Fruit fly (Drosophila melanogaster): Measurements from ENCODE around the gene ovo.

The ovo gene

dm6 chrX:5038411-5038810 lies 9.7 kb upstream of the ovo start (continued):
- TF ChIP-seq jumu (GFP tag; optimal IDR thresholded peaks at IDR 0.05) (no peak), CG9437 (GFP tag; optimal IDR thresholded peaks at IDR 0.05) (no peak), gt (GFP tag; IDR thresholded peaks at IDR 0.05) (no peak), H2.0 (GFP tag; IDR thresholded peaks at IDR 0.05) (no peak), Neu2 (GFP tag; optimal IDR thresholded peaks at IDR 0.05; ENCODE audit: borderline replicate concordance) (no peak), croc (GFP tag; conservative IDR thresholded peaks at IDR 0.05) (no peak), CG8089 (GFP tag; optimal IDR thresholded peaks at IDR 0.05) (no peak), CG11696 (GFP tag; IDR thresholded peaks at IDR 0.05) (no peak), CG4328 (GFP tag; optimal IDR thresholded peaks at IDR 0.05) (no peak), Kr (GFP tag; optimal IDR thresholded peaks at IDR 0.05) (no peak), cad (GFP tag; optimal IDR thresholded peaks at IDR 0.05) (no peak), Usf (GFP tag; optimal IDR thresholded peaks at IDR 0.05) (no peak), vfl (GFP tag; optimal IDR thresholded peaks at IDR 0.05) (no peak), CG9932 (GFP tag; IDR thresholded peaks at IDR 0.05) (peak; percentile 48), CG32767 (GFP tag; IDR thresholded peaks at IDR 0.05) (no peak), wek (GFP tag; optimal IDR thresholded peaks at IDR 0.05) (no peak), CG32772 (GFP tag; IDR thresholded peaks at IDR 0.05) (0 out of 2 replicates have a peak, but pooled peaks have one; percentile 26)

- TF ChIP-seq ci (GFP tag; IDR thresholded peaks at IDR 0.05) (no peak), Max (GFP tag; optimal IDR thresholded peaks at IDR 0.05) (no peak), CG30403 (GFP tag; optimal IDR thresholded peaks at IDR 0.05) (no peak), CG7928 (GFP tag; optimal IDR thresholded peaks at IDR 0.05) (no peak), tin (GFP tag; optimal IDR thresholded peaks at IDR 0.05) (no peak), CG13624 (GFP tag; optimal IDR thresholded peaks at IDR 0.05) (no peak), Fer1 (GFP tag; optimal IDR thresholded peaks at IDR 0.05) (no peak), pros (GFP tag; optimal IDR thresholded peaks at IDR 0.05) (no peak), gsb (GFP tag; IDR thresholded peaks at IDR 0.05) (no peak), ara (GFP tag; IDR thresholded peaks at IDR 0.05) (no peak), Pdp1 (GFP tag; optimal IDR thresholded peaks at IDR 0.05) (peak in 1 of 2 experiments; percentile 20), oc (tag; optimal IDR thresholded peaks at IDR 0.05) (peak; percentile 70), mld (GFP tag; IDR thresholded peaks at IDR 0.05; ENCODE audit: partially characterized antibody) (no peak), klu (GFP tag; IDR thresholded peaks at IDR 0.05) (no peak), CG6854 (GFP tag; optimal IDR thresholded peaks at IDR 0.05) (no peak), CG11504 (tag; optimal IDR thresholded peaks at IDR 0.05) (no peak), knrl (GFP tag; IDR thresholded peaks at IDR 0.05; ENCODE audit: partially characterized antibody) (no peak), vvl (GFP tag; IDR thresholded peaks at IDR 0.05) (peak; percentile 63), p53 (GFP tag; optimal IDR thresholded peaks at IDR 0.05) (no peak), GATAe (GFP tag; conservative IDR thresholded peaks at IDR 0.05) (no peak), CG12219 (GFP tag; optimal IDR thresholded peaks at IDR 0.05) (no peak), Hey (tag; optimal IDR thresholded peaks at IDR 0.05) (no peak), crc (GFP tag; optimal IDR thresholded peaks at IDR 0.05) (no peak), onecut (GFP tag; IDR thresholded peaks at IDR 0.05) (peak; percentile 72), CG15601 (tag; optimal IDR thresholded peaks at IDR 0.05) (no peak), Doc3 (GFP tag; IDR thresholded peaks at IDR 0.05; ENCODE audit: partially characterized antibody) (no peak), sc (optimal IDR thresholded peaks at IDR 0.05) (no peak), sc (GFP tag; optimal IDR thresholded peaks at IDR 0.05) (no peak), abd-A (tag; optimal IDR thresholded peaks at IDR 0.05) (peak; percentile 20), CG12659 (GFP tag; optimal IDR thresholded peaks at IDR 0.05) (no peak), gem (tag; optimal IDR thresholded peaks at IDR 0.05) (no peak), tx (GFP tag; optimal IDR thresholded peaks at IDR 0.05) (no peak), CG9932 (GFP tag; IDR thresholded peaks at IDR 0.05) (no peak), CG14050 (GFP tag; IDR thresholded peaks at IDR 0.05) (no peak), CG13287 (GFP tag; IDR thresholded peaks at IDR 0.05; ENCODE audit: partially characterized antibody) (no peak)
Measured at dm6 chrX:5040098-5040497, 8.0 kb upstream of the ovo start.

Data from whole organism, embryonic.